Worm (Caenorhabditis elegans): Measurements from ENCODE around the gene K04C2.3.

ce11 chrIII:6897587-6898064, 24.7 kb downstream of the K04C2.3 start, which contains the start of gene T07E3.4:
- TF ChIP-seq efl-1 (GFP tag; optimal IDR thresholded peaks at IDR 0.05) (no peak), dpff-1 (tag; optimal IDR thresholded peaks at IDR 0.05) (no peak), F49E8.2 (tag; optimal IDR thresholded peaks at IDR 0.05; ENCODE audit: insufficient read depth) (no peak), gei-17 (GFP tag; optimal IDR thresholded peaks at IDR 0.05) (no peak)
